Worm (Caenorhabditis elegans) whole organism, mixed stage, embryonic: ENCODE data around the gene Y37D8A.26.

Experiments
- M03D4.4 ChIP-seq: sonication (generic microtip); optimal IDR thresholded peaks from 2 replicates; lab custom pipeline; 2017; ENCODE audit warnings: mild to moderate bottlenecking, missing genetic modification characterization, missing compliant biosample characterization
- bed-3 ChIP-seq: fragments of 200-800 bp; sonication (Bioruptor generic); optimal IDR thresholded peaks from 3 replicates; lab custom pipeline; 2018; ENCODE audit warnings: mild to moderate bottlenecking, missing genetic modification characterization, moderate library complexity, missing compliant biosample characterization
- ceh-39 ChIP-seq: fragments of 150-350 bp; optimal IDR thresholded peaks from 2 replicates; lab custom pipeline; 2014; ENCODE audit warnings: missing biosample characterization, missing genetic modification characterization
- ceh-43 ChIP-seq: fragments of 200-800 bp; sonication (Bioruptor generic); optimal IDR thresholded peaks from 2 replicates; lab custom pipeline; 2018; ENCODE audit warnings: mild to moderate bottlenecking, missing genetic modification characterization, moderate library complexity, missing compliant biosample characterization
- ceh-83 ChIP-seq: fragments of 200-800 bp; sonication (Bioruptor generic); optimal IDR thresholded peaks from 2 replicates; lab custom pipeline; 2018; ENCODE audit warnings: mild to moderate bottlenecking, missing genetic modification characterization, missing compliant biosample characterization
- ces-1 ChIP-seq: fragments of 150-350 bp; optimal IDR thresholded peaks from 2 replicates; lab custom pipeline; 2014; ENCODE audit warnings: missing biosample characterization, missing genetic modification reagents, missing genetic modification characterization
- cnd-1 ChIP-seq: fragments of 200-800 bp; sonication (Bioruptor generic); optimal IDR thresholded peaks from 2 replicates; lab custom pipeline; 2018; ENCODE audit warnings: mild to moderate bottlenecking, missing genetic modification characterization, missing compliant biosample characterization
- drap-1 ChIP-seq: fragments of 200-800 bp; sonication (Bioruptor generic); optimal IDR thresholded peaks from 3 replicates; lab custom pipeline; 2018; ENCODE audit warnings: mild to moderate bottlenecking, missing genetic modification characterization, missing compliant biosample characterization
- elt-1 ChIP-seq: sonication (generic microtip); optimal IDR thresholded peaks from 2 replicates; lab custom pipeline; 2017; ENCODE audit warnings: missing genetic modification characterization, mild to moderate bottlenecking, missing compliant biosample characterization, antibody characterized with exemption, moderate library complexity, borderline replicate concordance; ENCODE audit not compliant: insufficient read depth
- elt-3 ChIP-seq: fragments of 150-350 bp; optimal IDR thresholded peaks from 2 replicates; lab custom pipeline; 2014; ENCODE audit warnings: missing biosample characterization, missing genetic modification characterization
- flh-1 ChIP-seq: fragments of 200-800 bp; sonication (Bioruptor generic); optimal IDR thresholded peaks from 2 replicates; lab custom pipeline; 2018; ENCODE audit warnings: mild to moderate bottlenecking, missing genetic modification characterization, moderate library complexity, missing compliant biosample characterization
- ham-2 ChIP-seq: fragments of 200-800 bp; sonication (Bioruptor generic); optimal IDR thresholded peaks from 2 replicates; lab custom pipeline; 2018; ENCODE audit warnings: mild to moderate bottlenecking, missing genetic modification characterization, missing compliant biosample characterization
- hlh-1 ChIP-seq: fragments of 150-350 bp; optimal IDR thresholded peaks from 2 replicates; lab custom pipeline; 2014; ENCODE audit warnings: missing biosample characterization, missing genetic modification reagents, missing genetic modification characterization
- lin-13 ChIP-seq: fragments of 150-350 bp; optimal IDR thresholded peaks from 2 replicates; lab custom pipeline; 2014; ENCODE audit warnings: missing biosample characterization, missing genetic modification characterization
- lin-32 ChIP-seq: fragments of 200-800 bp; sonication (Bioruptor generic); optimal IDR thresholded peaks from 2 replicates; lab custom pipeline; 2018; ENCODE audit warnings: mild to moderate bottlenecking, missing genetic modification characterization, missing compliant biosample characterization
- lsy-2 ChIP-seq: fragments of 150-350 bp; optimal IDR thresholded peaks from 2 replicates; lab custom pipeline; 2014; ENCODE audit warnings: missing biosample characterization, missing genetic modification characterization
- mab-5 ChIP-seq: fragments of 150-350 bp; optimal IDR thresholded peaks from 2 replicates; lab custom pipeline; 2014; ENCODE audit warnings: missing biosample characterization, missing genetic modification characterization
- mep-1 ChIP-seq: fragments of 150-350 bp; optimal IDR thresholded peaks from 2 replicates; lab custom pipeline; 2017; ENCODE audit warnings: missing biosample characterization, missing genetic modification reagents, missing genetic modification characterization, inconsistent platforms
- mls-2 ChIP-seq: sonication (generic microtip); optimal IDR thresholded peaks from 2 replicates; lab custom pipeline; 2016; ENCODE audit warnings: mild to moderate bottlenecking, missing genetic modification characterization, moderate library complexity, missing compliant biosample characterization
- nhr-237 ChIP-seq: fragments of 150-350 bp; optimal IDR thresholded peaks from 2 replicates; lab custom pipeline; 2014; ENCODE audit warnings: missing biosample characterization, missing genetic modification characterization
- nhr-28 ChIP-seq: fragments of 150-350 bp; optimal IDR thresholded peaks from 2 replicates; lab custom pipeline; 2014; ENCODE audit warnings: missing biosample characterization, missing genetic modification characterization
- nhr-76 ChIP-seq: sonication (generic microtip); optimal IDR thresholded peaks from 2 replicates; lab custom pipeline; 2017; ENCODE audit warnings: missing biosample characterization, missing genetic modification characterization
- sem-2 ChIP-seq: fragments of 200-800 bp; sonication (Bioruptor generic); optimal IDR thresholded peaks from 2 replicates; lab custom pipeline; 2018; ENCODE audit warnings: mild to moderate bottlenecking, missing genetic modification characterization, missing compliant biosample characterization
- snpc-4 ChIP-seq: fragments of 150-350 bp; optimal IDR thresholded peaks from 2 replicates; lab custom pipeline; 2014; ENCODE audit warnings: missing biosample characterization, missing genetic modification characterization
- tbx-8 ChIP-seq: fragments of 200-800 bp; sonication (Bioruptor generic); optimal IDR thresholded peaks from 2 replicates; lab custom pipeline; 2018; ENCODE audit warnings: mild to moderate bottlenecking, missing genetic modification characterization, moderate library complexity, missing compliant biosample characterization
- unc-120 ChIP-seq: sonication (generic microtip); optimal IDR thresholded peaks from 2 replicates; lab custom pipeline; 2017; ENCODE audit warnings: missing genetic modification characterization, missing compliant biosample characterization; ENCODE audit not compliant: poor library complexity, severe bottlenecking
- unc-39 ChIP-seq: fragments of 150-350 bp; optimal IDR thresholded peaks from 2 replicates; lab custom pipeline; 2014; ENCODE audit warnings: missing biosample characterization, missing genetic modification characterization
- unc-62 ChIP-seq: fragments of 150-350 bp; optimal IDR thresholded peaks from 2 replicates; lab custom pipeline; 2014; ENCODE audit warnings: missing biosample characterization, missing genetic modification reagents, missing genetic modification characterization
- zip-8 ChIP-seq: fragments of 150-350 bp; optimal IDR thresholded peaks from 2 replicates; lab custom pipeline; 2014; ENCODE audit warnings: missing biosample characterization, missing genetic modification characterization

The Y37D8A.26 gene

ce11 chrIII:12848981-12849589, 7.4 kb downstream of the Y37D8A.26 start:
- TF ChIP-seq unc-62 (GFP tag; lab: Kevin White, UChicago): no peak
- TF ChIP-seq sem-2 (GFP tag; lab: Kevin White, UChicago): no peak
- TF ChIP-seq ham-2 (GFP tag; lab: Kevin White, UChicago): no peak
- no peak for TF ChIP-seq mls-2 (tag; lab: Kevin White, UChicago)
- TF ChIP-seq nhr-28: no peak
- no peak for TF ChIP-seq snpc-4
- TF ChIP-seq M03D4.4 (tag; lab: Kevin White, UChicago): no peak
- no peak for TF ChIP-seq zip-8 (tag; lab: Kevin White, UChicago)
- TF ChIP-seq mab-5 (tag; lab: Kevin White, UChicago): no peak
- TF ChIP-seq nhr-237 (tag; lab: Kevin White, UChicago): no peak
- TF ChIP-seq lin-13 (tag; lab: Kevin White, UChicago): no peak
- TF ChIP-seq lsy-2 (tag; lab: Kevin White, UChicago): no peak
- TF ChIP-seq hlh-1 (tag; lab: Kevin White, UChicago): no peak
- no peak for TF ChIP-seq ces-1 (GFP tag; lab: Kevin White, UChicago)

ce11 chrIII:12847623-12848022, 8.9 kb downstream of the Y37D8A.26 start:
- no peak for TF ChIP-seq tbx-8 (GFP tag; lab: Kevin White, UChicago)
- peak; percentile 53 for TF ChIP-seq elt-3 (tag; lab: Kevin White, UChicago)

ce11 chrIII:12842858-12843257, 13.7 kb downstream of the Y37D8A.26 start:
- TF ChIP-seq mls-2 (tag; lab: Kevin White, UChicago): no peak

ce11 chrIII:12841328-12841727, 15.2 kb downstream of the Y37D8A.26 start:
- TF ChIP-seq lin-13 (tag; lab: Kevin White, UChicago) (no peak), ces-1 (GFP tag; lab: Kevin White, UChicago) (peak; percentile 69)
- TF ChIP-seq, all 35 proteins: peak for 1

ce11 chrIII:12840204-12840603, 16.3 kb downstream of the Y37D8A.26 start:
- TF ChIP-seq drap-1 (GFP tag; lab: Kevin White, UChicago) (no peak), mep-1 (tag; lab: Kevin White, UChicago) (no peak), ces-1 (GFP tag; lab: Kevin White, UChicago) (no peak), unc-39 (tag; lab: Kevin White, UChicago) (no peak)

- TF ChIP-seq lin-13 (tag; lab: Kevin White, UChicago) (no peak), cnd-1 (tag; lab: Kevin White, UChicago) (no peak), drap-1 (GFP tag; lab: Kevin White, UChicago) (no peak), mls-2 (tag; lab: Kevin White, UChicago) (no peak), unc-39 (tag; lab: Kevin White, UChicago) (no peak), ceh-43 (no peak), mab-5 (tag; lab: Kevin White, UChicago) (no peak), flh-1 (no peak), unc-120 (tag; lab: Kevin White, UChicago) (no peak), tbx-8 (GFP tag; lab: Kevin White, UChicago) (no peak)
Observed at ce11 chrIII:12838913-12839366, 17.6 kb downstream of the Y37D8A.26 start, which contains the start of gene Y37D8A.4. Y37D8A.4 (minus strand) TSS chrIII:12838963.

ce11 chrIII:12838299-12838698, 18.2 kb downstream of the Y37D8A.26 start:
- TF ChIP-seq hlh-1 (tag; lab: Kevin White, UChicago) (no peak), mab-5 (tag; lab: Kevin White, UChicago) (no peak), ceh-83 (GFP tag; lab: Kevin White, UChicago) (no peak), nhr-76 (tag; lab: Kevin White, UChicago) (no peak), drap-1 (GFP tag; lab: Kevin White, UChicago) (no peak), M03D4.4 (tag; lab: Kevin White, UChicago) (no peak), nhr-28 (no peak), bed-3 (GFP tag; lab: Kevin White, UChicago) (no peak), ceh-39 (tag; lab: Kevin White, UChicago) (no peak), elt-1 (no peak), cnd-1 (tag; lab: Kevin White, UChicago) (no peak), ces-1 (GFP tag; lab: Kevin White, UChicago) (no peak), nhr-237 (tag; lab: Kevin White, UChicago) (no peak), unc-62 (GFP tag; lab: Kevin White, UChicago) (no peak), lsy-2 (tag; lab: Kevin White, UChicago) (no peak), tbx-8 (GFP tag; lab: Kevin White, UChicago) (no peak), elt-3 (tag; lab: Kevin White, UChicago) (no peak), lin-32 (GFP tag; lab: Kevin White, UChicago) (no peak), mep-1 (tag; lab: Kevin White, UChicago) (no peak)
